Worm (Caenorhabditis elegans): ENCODE measurements around the gene smrc-1.

smrc-1 gene

DNA sequence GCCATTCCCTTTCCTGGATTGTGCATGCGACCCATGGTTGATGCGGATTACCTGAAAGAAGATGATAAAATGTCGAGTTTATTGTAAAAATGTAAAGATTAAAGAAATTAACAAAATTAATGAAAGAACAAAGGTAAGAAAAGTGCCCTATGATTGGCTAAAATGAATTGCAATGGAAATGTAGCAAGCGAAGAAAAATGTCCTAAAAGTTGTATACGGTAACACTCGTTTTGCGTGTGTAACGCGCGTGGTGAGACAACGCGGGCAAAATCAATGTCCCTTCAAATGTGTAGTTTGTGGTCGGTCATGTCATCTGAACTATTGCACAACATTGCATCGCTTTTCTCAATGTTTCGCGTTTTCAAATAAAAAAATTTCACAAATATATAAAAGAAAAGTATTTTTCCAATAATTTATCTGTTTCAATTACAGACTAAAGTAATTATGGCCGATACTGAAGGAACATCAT is 15.8 kb upstream of the smrc-1 start, which contains the start of the genes rps-13 and nfx-1 (continued):
- TF ChIP-seq ZK546.5 (tag; optimal IDR thresholded peaks at IDR 0.05), result peak; percentile 28

ce11 chrIII:6379129-6379528 is 11.6 kb upstream of the smrc-1 start, which contains the start of gene C16A3.6:
Gene C16A3.6 (plus strand): TSS chrIII:6379212.
- no peak for TF ChIP-seq ceh-16 (tag; optimal IDR thresholded peaks at IDR 0.05)
- no peak for TF ChIP-seq skn-1 (tag; optimal IDR thresholded peaks at IDR 0.05)
- no peak for TF ChIP-seq nhr-21 (tag; optimal IDR thresholded peaks at IDR 0.05)
- TF ChIP-seq nhr-10 (tag; optimal IDR thresholded peaks at IDR 0.05), result no peak
- peak; percentile 25 for TF ChIP-seq F13H6.1 (tag; optimal IDR thresholded peaks at IDR 0.05)
- peak; percentile 12 for TF ChIP-seq unc-55 (GFP tag; optimal IDR thresholded peaks at IDR 0.05)
- TF ChIP-seq egl-27 (tag; optimal IDR thresholded peaks at IDR 0.05), result no peak
- TF ChIP-seq elt-3 (tag; optimal IDR thresholded peaks at IDR 0.05), result no peak
- TF ChIP-seq nhr-77 (tag; optimal IDR thresholded peaks at IDR 0.05), result no peak
- TF ChIP-seq lin-39 (tag; optimal IDR thresholded peaks at IDR 0.05), result no peak
- TF ChIP-seq alr-1 (tag; optimal IDR thresholded peaks at IDR 0.05), result no peak
- peak; percentile 9 to 69 for TF ChIP-seq lsy-2 (tag; optimal IDR thresholded peaks at IDR 0.05)
- no peak for TF ChIP-seq ztf-11 (tag; optimal IDR thresholded peaks at IDR 0.05)
- no peak for TF ChIP-seq unc-39 (tag; optimal IDR thresholded peaks at IDR 0.05)
- TF ChIP-seq mdl-1 (tag; optimal IDR thresholded peaks at IDR 0.05), result no peak
- TF ChIP-seq gmeb-1 (tag; optimal IDR thresholded peaks at IDR 0.05), result peak; percentile 18
- no peak for TF ChIP-seq sma-3 (GFP tag; optimal IDR thresholded peaks at IDR 0.05)

- TF ChIP-seq unc-62 (GFP tag; optimal IDR thresholded peaks at IDR 0.05) (no peak), nhr-129 (tag; optimal IDR thresholded peaks at IDR 0.05) (no peak), Y55F3AM.14 (GFP tag; optimal IDR thresholded peaks at IDR 0.05) (no peak), nhr-25 (tag; optimal IDR thresholded peaks at IDR 0.05) (no peak), ZK546.5 (tag; optimal IDR thresholded peaks at IDR 0.05) (no peak), F13H6.1 (tag; optimal IDR thresholded peaks at IDR 0.05) (no peak)
These were observed 10.3 kb upstream of the smrc-1 start, which contains the start of gene C16A3.5 for ce11 chrIII:6380472-6380871. Gene C16A3.5 (plus strand): TSS chrIII:6380772.

ce11 chrIII:6381584-6382391 is 9.0 kb upstream of the smrc-1 start, which contains the start of gene znf-622:
Gene znf-622 (plus strand): TSS chrIII:6381634.
- TF ChIP-seq elt-3 (tag; optimal IDR thresholded peaks at IDR 0.05) (no peak), nhr-237 (tag; optimal IDR thresholded peaks at IDR 0.05) (no peak), mbf-1 (tag; optimal IDR thresholded peaks at IDR 0.05) (no peak), nhr-77 (tag; optimal IDR thresholded peaks at IDR 0.05) (no peak), crh-2 (tag; optimal IDR thresholded peaks at IDR 0.05) (no peak), elt-1 (tag; optimal IDR thresholded peaks at IDR 0.05) (no peak), fos-1 (tag; optimal IDR thresholded peaks at IDR 0.05) (no peak), peb-1 (tag; optimal IDR thresholded peaks at IDR 0.05) (no peak), egl-27 (tag; optimal IDR thresholded peaks at IDR 0.05) (no peak), nhr-21 (tag; optimal IDR thresholded peaks at IDR 0.05) (no peak), nhr-12 (tag; optimal IDR thresholded peaks at IDR 0.05) (no peak), nhr-25 (tag; optimal IDR thresholded peaks at IDR 0.05) (no peak), ZK546.5 (tag; optimal IDR thresholded peaks at IDR 0.05) (no peak)

ce11 chrIII:6382987-6383602 is 7.6 kb upstream of the smrc-1 start, which contains the start of gene let-716:
Gene let-716 (plus strand): TSS chrIII:6383552.
- TF ChIP-seq peb-1 (tag; optimal IDR thresholded peaks at IDR 0.05), result no peak
- peak; percentile 21 for TF ChIP-seq nhr-21 (tag; optimal IDR thresholded peaks at IDR 0.05)
- TF ChIP-seq C34F6.9 (tag; optimal IDR thresholded peaks at IDR 0.05), result no peak
- peak; percentile 51 for TF ChIP-seq unc-55 (GFP tag; optimal IDR thresholded peaks at IDR 0.05)
- no peak for TF ChIP-seq lin-39 (tag; optimal IDR thresholded peaks at IDR 0.05)
- no peak for TF ChIP-seq Y55F3AM.14 (GFP tag; optimal IDR thresholded peaks at IDR 0.05)
- no peak for TF ChIP-seq sma-3 (GFP tag; optimal IDR thresholded peaks at IDR 0.05)
- no peak for TF ChIP-seq nhr-25 (tag; optimal IDR thresholded peaks at IDR 0.05)
- TF ChIP-seq R02D3.7 (tag; optimal IDR thresholded peaks at IDR 0.05), result no peak
- TF ChIP-seq ama-1 (optimal IDR thresholded peaks at IDR 0.05), result no peak
- peak; percentile 6 for TF ChIP-seq fos-1 (tag; optimal IDR thresholded peaks at IDR 0.05)
- TF ChIP-seq nhr-129 (tag; optimal IDR thresholded peaks at IDR 0.05), result no peak
- TF ChIP-seq ztf-11 (tag; optimal IDR thresholded peaks at IDR 0.05), result no peak
- no peak for TF ChIP-seq ceh-16 (tag; optimal IDR thresholded peaks at IDR 0.05)
- no peak for TF ChIP-seq F13H6.1 (tag; optimal IDR thresholded peaks at IDR 0.05)
- peak; percentile 85 to 97 for TF ChIP-seq lsy-2 (tag; optimal IDR thresholded peaks at IDR 0.05)
- TF ChIP-seq crh-2 (tag; optimal IDR thresholded peaks at IDR 0.05), result peak; percentile 5
- no peak for TF ChIP-seq ztf-1 (GFP tag; conservative IDR thresholded peaks at IDR 0.05)
